Fruit fly (Drosophila melanogaster) whole organism, adult: ENCODE results near the gene HIP.

ENCODE experiments used
- CG11617 ChIP-seq: fragments of 200-800 bp; sonication (Bioruptor generic); optimal IDR thresholded peaks from 2 replicates; lab custom pipeline; 2017; ENCODE audit warnings: mild to moderate bottlenecking, missing biosample characterization, missing genetic modification reagents, missing genetic modification characterization
- CG12768 ChIP-seq: fragments of 200-800 bp; sonication (Bioruptor generic); optimal IDR thresholded peaks from 2 replicates; lab custom pipeline; 2017; ENCODE audit warnings: missing biosample characterization, missing genetic modification characterization, mild to moderate bottlenecking, moderate library complexity, missing genetic modification reagents
- CG14711 ChIP-seq: fragments of 200-800 bp; sonication (Bioruptor generic); optimal IDR thresholded peaks from 2 replicates; lab custom pipeline; 2018; ENCODE audit warnings: missing biosample characterization, mild to moderate bottlenecking, missing genetic modification characterization, moderate library complexity
- CG1620 ChIP-seq: fragments of 200-800 bp; sonication (Bioruptor generic); optimal IDR thresholded peaks from 2 replicates; lab custom pipeline; 2016; ENCODE audit warnings: missing biosample characterization, missing genetic modification characterization
- CG33017 ChIP-seq: fragments of 200-800 bp; sonication (Bioruptor generic); optimal IDR thresholded peaks from 2 replicates; lab custom pipeline; 2018; ENCODE audit warnings: missing biosample characterization, mild to moderate bottlenecking, missing genetic modification characterization, moderate library complexity
- CG5204 ChIP-seq: fragments of 200-800 bp; sonication (Bioruptor generic); optimal IDR thresholded peaks from 2 replicates; lab custom pipeline; 2016; ENCODE audit warnings: missing biosample characterization, missing genetic modification characterization
- CG7045 ChIP-seq: fragments of 200-800 bp; sonication (Bioruptor generic); optimal IDR thresholded peaks from 2 replicates; lab custom pipeline; 2017; ENCODE audit warnings: missing biosample characterization, mild to moderate bottlenecking, missing genetic modification characterization
- CG7101 ChIP-seq: fragments of 200-800 bp; sonication (Bioruptor generic); optimal IDR thresholded peaks from 2 replicates; lab custom pipeline; 2018; ENCODE audit warnings: missing biosample characterization, mild to moderate bottlenecking, missing genetic modification characterization, moderate library complexity
- Clk ChIP-seq: fragments of 200-800 bp; sonication (Bioruptor generic); optimal IDR thresholded peaks from 2 replicates; lab custom pipeline; 2017; ENCODE audit warnings: missing biosample characterization, missing genetic modification characterization
- Crg-1 ChIP-seq: fragments of 200-800 bp; sonication (Bioruptor generic); optimal IDR thresholded peaks from 2 replicates; lab custom pipeline; 2016; ENCODE audit warnings: missing biosample characterization, missing genetic modification characterization
- Hr96 ChIP-seq: fragments of 200-800 bp; sonication (Bioruptor generic); optimal IDR thresholded peaks from 2 replicates; lab custom pipeline; 2016; ENCODE audit warnings: missing biosample characterization, missing genetic modification characterization
- Mnt ChIP-seq: fragments of 200-800 bp; sonication (Bioruptor generic); optimal IDR thresholded peaks from 2 replicates; lab custom pipeline; 2016; ENCODE audit warnings: missing biosample characterization, mild to moderate bottlenecking, missing genetic modification characterization
- bab1 ChIP-seq: fragments of 200-800 bp; sonication (Bioruptor generic); optimal IDR thresholded peaks from 3 replicates; lab custom pipeline; 2019; ENCODE audit warnings: missing biosample characterization, mild to moderate bottlenecking, missing genetic modification characterization, moderate library complexity
- cic ChIP-seq: fragments of 200-800 bp; sonication (Bioruptor generic); optimal IDR thresholded peaks from 2 replicates; lab custom pipeline; 2017; ENCODE audit warnings: missing biosample characterization, mild to moderate bottlenecking, missing genetic modification characterization, moderate library complexity
- cnc ChIP-seq, 2 experiments: fragments of >200 bp; optimal IDR thresholded peaks; 2 replicates each; lab custom pipeline; 2017
- kay ChIP-seq: fragments of 200-800 bp; sonication (Bioruptor generic); peaks from one replicate; lab custom pipeline; 2016; ENCODE audit warnings: missing biosample characterization, missing genetic modification characterization, borderline replicate concordance
- ovo ChIP-seq: fragments of 200-800 bp; sonication (Bioruptor generic); optimal IDR thresholded peaks from 2 replicates; lab custom pipeline; 2016; ENCODE audit warnings: missing biosample characterization, missing genetic modification characterization
- pad ChIP-seq: fragments of 200-800 bp; sonication (Bioruptor generic); optimal IDR thresholded peaks from 3 replicates; lab custom pipeline; 2017; ENCODE audit warnings: missing biosample characterization, missing genetic modification characterization, mild to moderate bottlenecking, moderate library complexity, missing genetic modification reagents
- tj ChIP-seq: fragments of 200-800 bp; sonication (Bioruptor generic); optimal IDR thresholded peaks from 3 replicates; lab custom pipeline; 2017; ENCODE audit warnings: missing biosample characterization, mild to moderate bottlenecking, missing genetic modification characterization, moderate library complexity
- toe ChIP-seq: fragments of 200-800 bp; sonication (Bioruptor generic); optimal IDR thresholded peaks from 2 replicates; lab custom pipeline; 2016; ENCODE audit warnings: missing biosample characterization, missing genetic modification characterization

HIP gene

dm6 chrX:3808467-3808866, 9.5 kb downstream of the HIP start:
- peak; percentile 4 for TF ChIP-seq kay (GFP tag; lab: Kevin White, UChicago)
- TF ChIP-seq tj (GFP tag; lab: Kevin White, UChicago) = no peak

- TF ChIP-seq Mnt (GFP tag; lab: Kevin White, UChicago) = no peak
- TF ChIP-seq Hr96 = no peak
- no peak for TF ChIP-seq Crg-1 (GFP tag; lab: Kevin White, UChicago)
- TF ChIP-seq Clk = no peak
- TF ChIP-seq bab1 (GFP tag; lab: Kevin White, UChicago) = no peak
- no peak for TF ChIP-seq CG7045 (GFP tag; lab: Kevin White, UChicago)
- TF ChIP-seq cic = no peak
- TF ChIP-seq CG1620 = no peak
- no peak for TF ChIP-seq pad (GFP tag; lab: Kevin White, UChicago)
- TF ChIP-seq kay (GFP tag; lab: Kevin White, UChicago) = no peak
- TF ChIP-seq toe (GFP tag; lab: Kevin White, UChicago) = no peak
Observed at dm6 chrX:3809085-3809484, 10.1 kb downstream of the HIP start.

dm6 chrX:3811340-3811788, 12.4 kb downstream of the HIP start, which contains the start of gene ec:
Gene ec, plus strand, starts transcription at chrX:3811698.
- TF ChIP-seq Crg-1 (GFP tag; lab: Kevin White, UChicago) = no peak
- no peak for TF ChIP-seq cnc (optimal IDR thresholded peaks at IDR 0.05; lab: Kevin White, UChicago)
- TF ChIP-seq ovo (GFP tag; lab: Kevin White, UChicago) = peak; percentile 7
- TF ChIP-seq Mnt (GFP tag; lab: Kevin White, UChicago) = peak; percentile 1
- TF ChIP-seq tj (GFP tag; lab: Kevin White, UChicago) = peak; percentile 25
- TF ChIP-seq pad (GFP tag; lab: Kevin White, UChicago) = peak; percentile 44
- TF ChIP-seq bab1 (GFP tag; lab: Kevin White, UChicago) = peak; percentile 9
- TF ChIP-seq toe (GFP tag; lab: Kevin White, UChicago) = no peak

dm6 chrX:3815663-3816062, 16.7 kb downstream of the HIP start:
- no peak for TF ChIP-seq Mnt (GFP tag; lab: Kevin White, UChicago)
- TF ChIP-seq toe (GFP tag; lab: Kevin White, UChicago) = no peak
- TF ChIP-seq CG7045 (GFP tag; lab: Kevin White, UChicago) = no peak
- TF ChIP-seq CG33017 (tag; lab: Kevin White, UChicago) = no peak
- no peak for TF ChIP-seq CG1620
- no peak for TF ChIP-seq bab1 (GFP tag; lab: Kevin White, UChicago)
- no peak for TF ChIP-seq CG14711 (tag; lab: Kevin White, UChicago)
- no peak for TF ChIP-seq CG11617 (GFP tag; lab: Kevin White, UChicago)
- no peak for TF ChIP-seq Clk
- no peak for TF ChIP-seq Hr96
- no peak for TF ChIP-seq ovo (GFP tag; lab: Kevin White, UChicago)
- no peak for TF ChIP-seq pad (GFP tag; lab: Kevin White, UChicago)
- TF ChIP-seq kay (GFP tag; lab: Kevin White, UChicago) = no peak
- no peak for TF ChIP-seq cic
- TF ChIP-seq cnc (optimal IDR thresholded peaks at IDR 0.05; lab: Kevin White, UChicago) = no peak
- no peak for TF ChIP-seq CG7101 (tag; lab: Kevin White, UChicago)
- TF ChIP-seq CG5204 (GFP tag; lab: Kevin White, UChicago) = no peak
- TF ChIP-seq CG12768 = no peak

- peak; percentile 63 for TF ChIP-seq tj (GFP tag; lab: Kevin White, UChicago)
- TF ChIP-seq cic = no peak
- no peak for TF ChIP-seq ovo (GFP tag; lab: Kevin White, UChicago)
Observed at dm6 chrX:3819470-3819869, 20.5 kb downstream of the HIP start.

- no peak for TF ChIP-seq CG5204 (GFP tag; lab: Kevin White, UChicago)
- no peak for TF ChIP-seq CG12768
- no peak for TF ChIP-seq Mnt (GFP tag; lab: Kevin White, UChicago)
- no peak for TF ChIP-seq ovo (GFP tag; lab: Kevin White, UChicago)
- TF ChIP-seq CG33017 (tag; lab: Kevin White, UChicago) = no peak
- TF ChIP-seq tj (GFP tag; lab: Kevin White, UChicago) = no peak
- no peak for TF ChIP-seq CG7101 (tag; lab: Kevin White, UChicago)
Observed at dm6 chrX:3825069-3825468, 26.1 kb downstream of the HIP start.

dm6 chrX:3827897-3828296, 28.9 kb downstream of the HIP start, which contains the start of gene CG2901:
Gene CG2901, plus strand, starts transcription at chrX:3828197.
- TF ChIP-seq Mnt (GFP tag; lab: Kevin White, UChicago) (no peak), CG5204 (GFP tag; lab: Kevin White, UChicago) (no peak), toe (GFP tag; lab: Kevin White, UChicago) (no peak), pad (GFP tag; lab: Kevin White, UChicago) (no peak), Clk (no peak), CG33017 (tag; lab: Kevin White, UChicago) (no peak), cnc (optimal IDR thresholded peaks at IDR 0.05; lab: Kevin White, UChicago) (no peak), CG11617 (GFP tag; lab: Kevin White, UChicago) (no peak), CG14711 (tag; lab: Kevin White, UChicago) (no peak), Crg-1 (GFP tag; lab: Kevin White, UChicago) (no peak), CG12768 (no peak), CG7045 (GFP tag; lab: Kevin White, UChicago) (no peak), CG7101 (tag; lab: Kevin White, UChicago) (no peak), tj (GFP tag; lab: Kevin White, UChicago) (no peak), Hr96 (no peak), cic (no peak)
